Worm (Caenorhabditis elegans) whole organism, L4 larva: Measurements from ENCODE around the gene ZK180.7.
A peak's percentile ranks its signal among the peaks of the same experiment; 100 is the strongest.

Experiments used
- F10B5.3 ChIP-seq: sonication (generic microtip); optimal IDR thresholded peaks from 2 replicates; lab custom pipeline; 2016; ENCODE audit warnings: mild to moderate bottlenecking, missing genetic modification characterization, missing compliant biosample characterization
- F26F4.8 ChIP-seq: fragments of 200-800 bp; sonication (Bioruptor generic); conservative IDR thresholded peaks from 2 replicates; pipeline ENCODE4 v1.3.6; 2022; ENCODE audit warnings: missing genetic modification characterization, missing compliant biosample characterization
- F44E2.7 ChIP-seq: fragments of 200-800 bp; sonication (Bioruptor generic); IDR thresholded peaks from 2 replicates; pipeline ENCODE4 v2.1.2; 2022; ENCODE audit warnings: missing genetic modification characterization, missing compliant biosample characterization
- T20F7.1 ChIP-seq: fragments of 200-800 bp; sonication (Bioruptor generic); optimal IDR thresholded peaks from 2 replicates; lab custom pipeline; 2018; ENCODE audit warnings: mild to moderate bottlenecking, missing genetic modification characterization, missing compliant biosample characterization
- T26A8.4 ChIP-seq: fragments of 200-800 bp; sonication (Bioruptor generic); IDR thresholded peaks from 2 replicates; pipeline ENCODE4 v1.3.6; 2022; ENCODE audit warnings: missing genetic modification characterization, missing compliant biosample characterization
- Y75B8A.6 ChIP-seq: fragments of 200-800 bp; sonication (Bioruptor generic); IDR thresholded peaks from 2 replicates; pipeline ENCODE4 v1.3.6; 2022; ENCODE audit warnings: missing genetic modification reagents, missing genetic modification characterization, missing compliant biosample characterization
- ZK337.2 ChIP-seq: fragments of 200-800 bp; sonication (Bioruptor generic); IDR thresholded peaks from 2 replicates; pipeline ENCODE4 v1.3.6; 2022; ENCODE audit warnings: missing genetic modification reagents, missing genetic modification characterization, missing compliant biosample characterization
- ZK546.5 ChIP-seq, 2 experiments: sonication (generic microtip); optimal IDR thresholded peaks; 2 replicates each; lab custom pipeline; 2017; ENCODE audit warnings: missing biosample characterization in 2 of 2, missing genetic modification characterization in 2 of 2
- aha-1 ChIP-seq: fragments of 150-350 bp; peaks from one replicate; lab custom pipeline; 2014; ENCODE audit warnings: missing biosample characterization, missing genetic modification characterization
- ama-1 ChIP-seq: fragments of 150-350 bp; optimal IDR thresholded peaks from 2 replicates; lab custom pipeline; 2014; ENCODE audit warnings: inconsistent platforms, mixed read lengths
- arid-1 ChIP-seq: fragments of 200-800 bp; sonication (Bioruptor generic); conservative IDR thresholded peaks from 2 replicates; pipeline ENCODE4 v1.3.6; 2022; ENCODE audit warnings: missing genetic modification reagents, missing genetic modification characterization, missing compliant biosample characterization
- attf-4 ChIP-seq: sonication (generic microtip); optimal IDR thresholded peaks from 3 replicates; lab custom pipeline; 2017; ENCODE audit warnings: missing biosample characterization, missing genetic modification characterization
- ceh-20 ChIP-seq: fragments of 200-800 bp; sonication (Bioruptor generic); IDR thresholded peaks from 2 replicates; pipeline ENCODE4 v1.3.6; 2022; ENCODE audit warnings: missing genetic modification reagents, missing genetic modification characterization, missing compliant biosample characterization
- ceh-28 ChIP-seq: fragments of 150-350 bp; optimal IDR thresholded peaks from 2 replicates; lab custom pipeline; 2014; ENCODE audit warnings: missing biosample characterization, missing genetic modification reagents, missing genetic modification characterization
- ceh-32 ChIP-seq: sonication (generic microtip); optimal IDR thresholded peaks from 2 replicates; lab custom pipeline; 2016; ENCODE audit warnings: mild to moderate bottlenecking, missing genetic modification characterization, missing compliant biosample characterization; ENCODE audit not compliant: poor library complexity
- ceh-44 ChIP-seq: fragments of 200-800 bp; sonication (Bioruptor generic); IDR thresholded peaks from 2 replicates; pipeline ENCODE4 v1.3.6; 2022; ENCODE audit warnings: missing genetic modification reagents, missing genetic modification characterization, missing compliant biosample characterization
- ceh-62 ChIP-seq: sonication (generic microtip); optimal IDR thresholded peaks from 2 replicates; lab custom pipeline; 2017; ENCODE audit warnings: missing biosample characterization, missing genetic modification characterization
- ceh-82 ChIP-seq: sonication (generic microtip); optimal IDR thresholded peaks from 2 replicates; lab custom pipeline; 2017; ENCODE audit warnings: missing biosample characterization, missing genetic modification characterization
- daf-12 ChIP-seq: fragments of 150-350 bp; optimal IDR thresholded peaks from 2 replicates; lab custom pipeline; 2014; ENCODE audit warnings: missing biosample characterization, missing genetic modification reagents, missing genetic modification characterization
- daf-19 ChIP-seq: fragments of 200-800 bp; sonication (Bioruptor generic); conservative IDR thresholded peaks from 2 replicates; pipeline ENCODE4 v1.3.6; 2022; ENCODE audit warnings: missing genetic modification characterization, missing compliant biosample characterization
- duxl-1 ChIP-seq: sonication (generic microtip); optimal IDR thresholded peaks from 2 replicates; lab custom pipeline; 2016; ENCODE audit warnings: mild to moderate bottlenecking, missing genetic modification characterization, moderate library complexity, missing compliant biosample characterization; ENCODE audit not compliant: poor library complexity
- dve-1 ChIP-seq: sonication (generic microtip); optimal IDR thresholded peaks from 2 replicates; lab custom pipeline; 2017; ENCODE audit warnings: antibody characterized with exemption, mild to moderate bottlenecking, missing genetic modification characterization, missing compliant biosample characterization; ENCODE audit not compliant: insufficient read depth
- egl-43 ChIP-seq: fragments of 200-800 bp; sonication (Bioruptor generic); IDR thresholded peaks from 2 replicates; pipeline ENCODE4 v1.3.6; 2022; ENCODE audit warnings: missing genetic modification reagents, missing genetic modification characterization, missing compliant biosample characterization
- hif-1 ChIP-seq, 2 experiments: sonication (generic microtip); optimal IDR thresholded peaks; 2 replicates each; lab custom pipeline; 2016 to 2017; ENCODE audit warnings: missing compliant biosample characterization in 2 of 2, missing genetic modification characterization in 2 of 2, missing genetic modification reagents in 2 of 2, missing genotype in 2 of 2, mild to moderate bottlenecking in 1 of 2
- hlh-11 ChIP-seq: fragments of 200-800 bp; sonication (Bioruptor generic); optimal IDR thresholded peaks from 2 replicates; lab custom pipeline; 2018; ENCODE audit warnings: mild to moderate bottlenecking, missing genetic modification characterization, missing compliant biosample characterization
- jun-1 ChIP-seq: fragments of 150-350 bp; optimal IDR thresholded peaks from 2 replicates; lab custom pipeline; 2014; ENCODE audit warnings: missing biosample characterization, missing genetic modification reagents, missing genetic modification characterization
- lin-39 ChIP-seq: fragments of 150-350 bp; optimal IDR thresholded peaks from 2 replicates; lab custom pipeline; 2014; ENCODE audit warnings: missing biosample characterization, missing genetic modification reagents, missing genetic modification characterization
- lir-3 ChIP-seq: sonication (generic microtip); optimal IDR thresholded peaks from 2 replicates; lab custom pipeline; 2016; ENCODE audit warnings: mild to moderate bottlenecking, missing genetic modification characterization, missing compliant biosample characterization
- mep-1 ChIP-seq: fragments of 150-350 bp; sonication (generic microtip); optimal IDR thresholded peaks from 3 replicates; lab custom pipeline; 2014; ENCODE audit warnings: missing biosample characterization, missing genetic modification characterization
- nhr-102 ChIP-seq: sonication (generic microtip); optimal IDR thresholded peaks from 2 replicates; lab custom pipeline; 2016; ENCODE audit warnings: mild to moderate bottlenecking, missing genetic modification characterization, moderate library complexity, missing compliant biosample characterization
- nhr-11 ChIP-seq: fragments of 150-350 bp; optimal IDR thresholded peaks from 2 replicates; lab custom pipeline; 2014; ENCODE audit warnings: missing biosample characterization, missing genetic modification characterization
- nhr-41 ChIP-seq: fragments of 200-800 bp; sonication (Bioruptor generic); IDR thresholded peaks from 2 replicates; pipeline ENCODE4 v1.3.6; 2022; ENCODE audit warnings: missing genetic modification reagents, missing genetic modification characterization, missing compliant biosample characterization
- nhr-6 ChIP-seq: fragments of 150-350 bp; optimal IDR thresholded peaks from 2 replicates; lab custom pipeline; 2014; ENCODE audit warnings: missing biosample characterization, missing genetic modification characterization
- pha-4 ChIP-seq, 2 experiments: fragments of 150-350 bp in 1 of 2; fragments of 200-800 bp in 1 of 2; sonication (Bioruptor generic) in 1 of 2; IDR thresholded peaks in 1 of 2; optimal IDR thresholded peaks in 1 of 2; 2 replicates each; pipeline versions ENCODE4 v1.3.6 to Lab custom; 2014 to 2022; ENCODE audit warnings: missing genetic modification characterization in 2 of 2, missing genetic modification reagents in 2 of 2, missing biosample characterization in 1 of 2, missing compliant biosample characterization in 1 of 2
- php-3 ChIP-seq: fragments of 200-800 bp; sonication (Bioruptor generic); IDR thresholded peaks from 2 replicates; pipeline ENCODE4 v1.3.6; 2022; ENCODE audit warnings: missing genetic modification reagents, missing genetic modification characterization, missing compliant biosample characterization
- saeg-2 ChIP-seq: fragments of 200-800 bp; sonication (Bioruptor generic); IDR thresholded peaks from 2 replicates; pipeline ENCODE4 v1.3.6; 2022; ENCODE audit warnings: missing genetic modification reagents, missing genetic modification characterization, missing compliant biosample characterization
- unc-39 ChIP-seq: sonication (generic microtip); optimal IDR thresholded peaks from 2 replicates; lab custom pipeline; 2017; ENCODE audit warnings: missing biosample characterization, missing genetic modification characterization
- unc-62 ChIP-seq, 3 experiments: fragments of 150-350 bp in 1 of 3; sonication (generic microtip); optimal IDR thresholded peaks in 2 of 3; peaks in 1 of 3; 1 replicate in 1 of 3; 2 replicates in 2 of 3; lab custom pipeline; 2014 to 2017; ENCODE audit warnings: missing biosample characterization in 3 of 3, missing genetic modification characterization in 3 of 3, missing genetic modification reagents in 3 of 3, missing genotype in 1 of 3
- vab-7 ChIP-seq: fragments of 200-800 bp; sonication (Bioruptor generic); IDR thresholded peaks from 2 replicates; pipeline ENCODE4 v1.3.6; 2022; ENCODE audit warnings: missing genetic modification reagents, missing genetic modification characterization, missing compliant biosample characterization
- zfp-2 ChIP-seq: sonication (generic microtip); optimal IDR thresholded peaks from 2 replicates; lab custom pipeline; 2016; ENCODE audit warnings: mild to moderate bottlenecking, missing genetic modification characterization, missing compliant biosample characterization
- zip-2 ChIP-seq: fragments of 150-350 bp; optimal IDR thresholded peaks from 2 replicates; lab custom pipeline; 2014; ENCODE audit warnings: missing biosample characterization, missing genetic modification characterization

The ZK180.7 gene

DNA sequence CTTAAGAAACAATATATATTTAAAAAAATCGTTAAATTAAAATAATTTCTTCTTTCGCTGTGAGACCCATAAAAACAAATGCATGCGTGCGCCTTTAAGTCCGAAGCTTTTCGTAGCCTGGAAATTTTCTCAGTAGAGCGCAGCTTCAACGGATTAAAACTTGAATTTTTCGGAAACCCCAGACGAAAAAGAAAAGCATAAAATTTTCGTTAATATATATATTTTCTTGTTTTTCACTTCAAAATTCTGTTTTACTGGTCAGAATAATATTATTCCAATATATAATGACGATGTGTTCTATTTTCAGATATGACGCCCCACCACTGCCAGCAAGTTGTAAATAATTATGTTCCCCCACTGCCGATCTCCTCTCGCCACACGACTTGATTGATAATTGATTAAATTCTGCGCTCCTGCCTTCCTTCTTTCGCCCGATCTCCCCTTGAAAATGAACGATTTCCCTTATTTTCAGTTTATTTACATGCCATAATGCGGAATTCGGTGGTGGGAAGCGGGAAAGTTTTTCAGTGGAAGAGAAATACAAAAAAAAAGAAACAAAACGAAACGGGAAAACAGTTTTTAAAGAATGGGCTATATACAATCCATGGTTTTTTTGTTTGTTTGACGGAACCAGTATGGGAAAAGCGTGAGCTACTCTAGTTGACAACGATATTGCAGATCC lies 22.2 kb upstream of the ZK180.7 start (continued):
- no peak for TF ChIP-seq T20F7.1 (GFP tag; lab: Kevin White, UChicago)
- no peak for TF ChIP-seq daf-12 (tag; lab: Kevin White, UChicago)
- no peak for TF ChIP-seq unc-39 (tag; lab: Kevin White, UChicago)
- TF ChIP-seq unc-62 (GFP tag; optimal IDR thresholded peaks at IDR 0.05 in 1 of 2; lab: Kevin White, UChicago) = peak in 1 of 2 experiments; percentile 63
- TF ChIP-seq unc-62 (tag; optimal IDR thresholded peaks at IDR 0.05; lab: Kevin White, UChicago) = no peak
- TF ChIP-seq ceh-28 (tag; lab: Kevin White, UChicago) = no peak
- no peak for TF ChIP-seq saeg-2 (GFP tag; lab: Robert Waterston, UW)

DNA sequence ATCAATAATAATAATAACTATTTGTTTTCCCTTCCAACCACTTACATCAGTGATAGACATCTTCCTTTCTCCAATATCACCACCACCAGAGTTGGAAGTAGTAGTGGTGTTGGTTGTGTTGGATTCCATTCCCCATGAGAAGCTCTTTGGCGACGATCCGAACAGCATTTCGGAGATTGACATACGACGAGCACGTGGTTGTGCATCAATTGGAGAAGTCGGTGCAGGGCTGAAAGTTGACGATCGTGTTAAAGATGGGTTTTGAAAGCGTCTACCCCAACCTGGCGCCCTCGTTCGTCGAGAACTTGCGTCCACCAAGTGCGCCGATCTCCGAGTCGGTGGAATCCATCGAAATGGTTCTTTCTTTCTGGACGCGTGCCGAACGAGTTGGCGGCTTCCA lies 21.3 kb upstream of the ZK180.7 start:
- TF ChIP-seq Y75B8A.6 (GFP tag; lab: Robert Waterston, UW) (0 out of 2 replicates have a peak, but pooled peaks have one; percentile 35), ama-1 (lab: Kevin White, UChicago) (peak; percentile 41), attf-4 (tag; lab: Kevin White, UChicago) (no peak), zip-2 (tag; lab: Kevin White, UChicago) (no peak), aha-1 (tag; lab: Kevin White, UChicago) (peak; percentile 73)
- TF ChIP-seq, all 104 proteins: peak for 3

DNA sequence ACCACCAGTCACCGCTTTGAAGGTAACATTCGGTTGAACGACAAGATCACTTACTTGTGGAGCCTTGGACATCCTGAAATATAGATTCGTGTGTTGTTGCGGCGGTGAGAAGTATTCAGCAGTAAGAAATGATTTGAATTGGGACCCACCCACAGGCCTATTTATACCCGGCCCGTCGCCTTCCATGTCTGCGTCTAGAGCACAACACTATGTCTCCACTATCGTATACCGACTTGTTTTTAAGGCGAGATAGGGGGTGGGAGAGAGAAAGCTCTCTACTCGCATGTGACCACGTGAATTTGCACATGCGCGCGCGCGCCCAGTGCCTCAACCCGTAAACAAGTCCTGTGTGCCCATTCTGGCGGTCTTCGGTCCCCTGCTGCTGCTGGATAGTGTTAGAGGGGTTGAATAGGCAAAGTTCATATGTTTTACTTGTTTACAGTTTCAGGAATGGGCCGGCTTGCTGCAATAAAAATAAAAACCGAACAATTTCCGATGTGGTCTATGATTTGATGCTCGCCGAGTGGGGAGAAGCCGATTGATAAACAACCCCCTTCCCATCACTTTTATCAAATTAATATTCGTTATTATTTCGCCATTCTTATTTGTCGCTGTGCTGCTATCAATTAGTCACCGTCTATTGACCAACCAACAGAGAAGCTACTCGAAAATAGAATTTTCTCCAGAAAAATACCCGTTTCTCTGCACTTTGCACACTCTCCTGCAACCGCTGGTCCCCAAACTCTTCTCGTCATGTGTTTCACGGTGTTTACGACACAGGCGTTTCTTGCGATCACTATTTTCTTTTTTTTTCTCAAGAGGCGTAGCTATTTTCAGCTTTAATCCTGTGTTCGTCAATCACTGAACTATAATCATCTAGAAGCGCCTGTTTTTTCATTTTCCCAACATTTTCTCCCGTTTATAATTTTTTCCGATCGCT lies 20.3 kb upstream of the ZK180.7 start:
- TF ChIP-seq F44E2.7 (GFP tag; lab: Robert Waterston, UW) (no peak), aha-1 (tag; lab: Kevin White, UChicago) (peak; percentile 96), unc-39 (tag; lab: Kevin White, UChicago) (no peak), nhr-102 (tag; lab: Kevin White, UChicago) (peak; percentile 51), vab-7 (GFP tag; lab: Robert Waterston, UW) (no peak), lin-39 (tag; lab: Kevin White, UChicago) (no peak), hif-1 (tag; optimal IDR thresholded peaks at IDR 0.05; lab: Kevin White, UChicago) (peak; percentile 1 to 71), ZK337.2 (GFP tag; lab: Robert Waterston, UW) (no peak), ceh-32 (no peak), ceh-82 (tag; lab: Kevin White, UChicago) (no peak), F26F4.8 (GFP tag; lab: Robert Waterston, UW) (no peak), ceh-44 (no peak), daf-19 (GFP tag; lab: Robert Waterston, UW) (no peak; the same call in 1 of the 2 replicates), nhr-11 (tag; lab: Kevin White, UChicago) (peak; percentile 70), php-3 (GFP tag; lab: Robert Waterston, UW) (peak; percentile 45), ceh-62 (tag; lab: Kevin White, UChicago) (no peak), egl-43 (GFP tag; lab: Robert Waterston, UW) (no peak), daf-12 (tag; lab: Kevin White, UChicago) (no peak), dve-1 (tag; lab: Kevin White, UChicago) (peak; percentile 75), ceh-20 (GFP tag; lab: Robert Waterston, UW) (peak; percentile 53), lir-3 (tag; lab: Kevin White, UChicago) (no peak), nhr-6 (tag; lab: Kevin White, UChicago) (peak; percentile 40), attf-4 (tag; lab: Kevin White, UChicago) (no peak), T26A8.4 (peak; percentile 58; the same call in 1 of the 2 replicates), ama-1 (lab: Kevin White, UChicago) (no peak), hlh-11 (tag; lab: Kevin White, UChicago) (peak; percentile 86), zfp-2 (tag; lab: Kevin White, UChicago) (no peak), ZK546.5 (tag; optimal IDR thresholded peaks at IDR 0.05; lab: Kevin White, UChicago) (no peak), Y75B8A.6 (GFP tag; lab: Robert Waterston, UW) (no peak), nhr-41 (no peak), jun-1 (tag; lab: Kevin White, UChicago) (no peak), pha-4 (GFP tag; IDR thresholded peaks at IDR 0.05; lab: Robert Waterston, UW) (peak; percentile 56), pha-4 (tag; optimal IDR thresholded peaks at IDR 0.05; lab: Kevin White, UChicago) (peak; percentile 12), arid-1 (0 out of 2 replicates have a peak, but pooled peaks have one; percentile 4), F10B5.3 (tag; lab: Kevin White, UChicago) (no peak), mep-1 (tag; lab: Kevin White, UChicago) (peak; percentile 58), zip-2 (tag; lab: Kevin White, UChicago) (no peak), duxl-1 (tag; lab: Kevin White, UChicago) (peak; percentile 36)
